Worm (Caenorhabditis elegans): Measurements from ENCODE around the gene srbc-45.
A peak's percentile ranks its signal among the peaks of the same experiment; 100 is the strongest.

The srbc-45 gene

DNA sequence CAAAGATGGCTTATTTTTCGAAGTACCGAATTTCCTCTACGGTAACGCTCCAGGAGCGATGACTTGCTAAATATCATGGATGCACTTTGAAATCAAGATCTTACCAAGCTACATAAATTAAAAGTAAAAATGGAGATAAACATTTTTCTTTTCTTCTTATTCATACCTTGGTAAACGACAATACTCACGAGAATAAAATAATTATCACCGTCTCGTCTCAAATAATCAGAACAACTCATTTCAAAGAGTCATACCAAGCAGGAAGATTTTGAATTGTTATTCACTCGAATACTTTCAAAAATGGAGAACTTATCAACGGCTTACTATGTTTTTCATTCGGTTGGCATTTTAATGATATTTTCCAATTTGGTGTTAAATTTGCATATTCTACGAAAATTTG is at the start of gene srbc-45:
srbc-45 (plus strand) TSS at position 301 of the 400 bp plus-strand sequence.
- no peak for TF ChIP-seq cnd-1 (tag; optimal IDR thresholded peaks at IDR 0.05)
- no peak for TF ChIP-seq ztf-11 (tag; optimal IDR thresholded peaks at IDR 0.05)

DNA sequence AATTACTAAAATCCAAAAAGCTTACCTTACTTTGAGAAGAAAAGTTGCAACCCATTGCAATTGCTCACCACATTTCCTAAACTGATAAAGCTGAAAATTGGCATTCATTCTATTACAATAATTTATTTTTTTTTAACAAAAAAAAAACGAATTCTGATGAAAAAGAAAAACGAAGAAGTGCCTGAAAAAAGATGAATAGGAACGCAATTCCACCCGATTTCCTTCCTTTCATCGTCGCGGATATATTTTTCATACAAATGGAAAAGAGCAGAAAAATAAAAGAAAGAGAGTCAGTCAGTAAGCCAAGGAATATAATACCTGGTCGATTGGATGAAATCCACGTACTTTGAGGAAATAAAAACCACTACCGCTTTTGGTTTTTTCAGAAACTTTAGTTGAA is 48.5 kb upstream of the srbc-45 start, which contains the start of gene gpa-13:
gpa-13 (minus strand) TSS at position 101 of the 400 bp plus-strand sequence.
- TF ChIP-seq snpc-4 (tag; optimal IDR thresholded peaks at IDR 0.05): no peak

DNA sequence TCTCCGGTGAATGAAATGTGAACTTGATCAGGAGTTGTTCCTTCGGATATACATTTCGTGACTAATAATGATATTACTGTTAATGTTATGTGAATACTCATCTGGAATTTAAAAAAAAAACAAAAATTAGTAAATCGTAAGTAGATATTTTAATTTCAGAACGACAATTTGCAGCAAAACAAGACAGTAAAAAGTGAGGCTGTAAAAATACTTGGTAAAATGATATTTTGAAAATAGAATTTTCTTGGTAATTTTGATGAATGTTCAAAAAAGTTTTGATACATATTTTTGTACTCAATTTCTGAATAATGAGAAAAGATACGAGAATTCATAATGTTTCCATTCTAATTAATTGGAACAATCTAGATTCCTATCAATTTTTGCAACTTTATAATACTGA is 43.7 kb upstream of the srbc-45 start, which contains the start of gene papl-1:
papl-1 (minus strand) TSS at position 101 of the 400 bp plus-strand sequence.
- no peak for TF ChIP-seq M03D4.4 (tag; optimal IDR thresholded peaks at IDR 0.05)

DNA sequence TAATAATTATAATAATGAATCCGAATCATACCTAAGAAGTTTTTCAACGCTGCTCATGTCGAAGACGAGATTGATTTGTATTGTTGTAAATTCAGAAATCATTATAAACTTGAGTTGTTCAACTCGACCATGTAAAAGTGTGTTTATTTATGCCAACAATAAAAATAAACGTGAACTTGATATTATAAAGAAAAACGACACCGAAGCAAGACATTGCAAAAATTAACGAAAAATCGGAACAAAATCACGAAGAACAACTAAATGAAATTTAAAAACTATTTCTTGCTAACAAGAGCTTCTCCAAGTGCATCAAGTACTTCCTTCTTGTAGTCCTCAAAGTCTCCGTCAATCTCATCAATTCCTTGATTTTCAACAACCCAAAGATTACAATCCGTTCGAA is 42.5 kb upstream of the srbc-45 start, which contains the start of gene F18E2.15:
F18E2.15 (minus strand) TSS at position 101 of the 400 bp plus-strand sequence.
- TF ChIP-seq unc-39 (tag; optimal IDR thresholded peaks at IDR 0.05): no peak
- no peak for TF ChIP-seq elt-3 (tag; optimal IDR thresholded peaks at IDR 0.05)
- no peak for TF ChIP-seq cnd-1 (tag; optimal IDR thresholded peaks at IDR 0.05)
- no peak for TF ChIP-seq snpc-4 (tag; optimal IDR thresholded peaks at IDR 0.05)
- no peak for TF ChIP-seq unc-62 (GFP tag; optimal IDR thresholded peaks at IDR 0.05)
- no peak for TF ChIP-seq ceh-43 (GFP tag; optimal IDR thresholded peaks at IDR 0.05)
- TF ChIP-seq flh-1 (GFP tag; optimal IDR thresholded peaks at IDR 0.05): no peak
- TF ChIP-seq mep-1 (tag; optimal IDR thresholded peaks at IDR 0.05): no peak
- TF ChIP-seq zip-8 (tag; optimal IDR thresholded peaks at IDR 0.05): no peak
- no peak for TF ChIP-seq mls-2 (tag; optimal IDR thresholded peaks at IDR 0.05)
- no peak for TF ChIP-seq lsy-2 (tag; optimal IDR thresholded peaks at IDR 0.05)

DNA sequence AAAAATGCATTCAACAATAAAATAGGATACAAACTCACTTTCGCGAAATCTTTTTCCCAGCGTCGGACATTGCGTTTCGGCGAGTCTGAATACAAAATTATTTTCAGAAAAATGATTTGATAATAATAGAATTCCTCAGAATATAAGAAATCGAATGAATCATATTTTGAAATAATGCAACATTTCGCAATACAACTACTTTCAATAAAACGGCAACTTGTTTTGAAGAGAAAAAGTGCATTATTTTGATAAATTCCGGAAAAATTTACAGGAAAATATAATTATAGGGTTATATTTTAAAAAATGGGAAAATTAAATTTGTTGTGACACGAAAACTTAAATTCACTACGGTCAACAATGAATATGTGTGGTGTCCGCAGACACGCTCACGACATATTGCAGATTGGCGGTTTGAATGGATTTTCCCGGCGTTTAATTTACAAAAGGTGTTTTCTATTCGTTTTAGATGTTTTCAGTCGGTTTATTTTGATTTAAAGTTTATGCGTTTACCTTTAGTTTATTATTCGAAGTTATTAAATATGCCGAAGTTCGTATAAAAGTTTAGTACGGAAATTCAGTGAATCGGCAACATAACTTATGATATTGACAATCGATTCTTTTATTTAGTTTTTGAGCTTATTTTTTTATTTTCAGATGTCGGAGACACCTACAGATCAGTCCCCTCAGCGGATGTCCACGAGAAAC is 39.9 kb upstream of the srbc-45 start, which contains the start of the genes abcf-1 and scc-3:
abcf-1 (minus strand) TSS at position 85 of the 705 bp plus-strand sequence.
scc-3 (plus strand) TSS at position 655 of the 705 bp plus-strand sequence.
- TF ChIP-seq tbx-8 (GFP tag; optimal IDR thresholded peaks at IDR 0.05): no peak
- TF ChIP-seq lsy-2 (tag; optimal IDR thresholded peaks at IDR 0.05): peak; percentile 93
- TF ChIP-seq elt-1 (tag; optimal IDR thresholded peaks at IDR 0.05; ENCODE audit: borderline replicate concordance, insufficient read depth): no peak
- no peak for TF ChIP-seq blmp-1 (tag; optimal IDR thresholded peaks at IDR 0.05)

DNA sequence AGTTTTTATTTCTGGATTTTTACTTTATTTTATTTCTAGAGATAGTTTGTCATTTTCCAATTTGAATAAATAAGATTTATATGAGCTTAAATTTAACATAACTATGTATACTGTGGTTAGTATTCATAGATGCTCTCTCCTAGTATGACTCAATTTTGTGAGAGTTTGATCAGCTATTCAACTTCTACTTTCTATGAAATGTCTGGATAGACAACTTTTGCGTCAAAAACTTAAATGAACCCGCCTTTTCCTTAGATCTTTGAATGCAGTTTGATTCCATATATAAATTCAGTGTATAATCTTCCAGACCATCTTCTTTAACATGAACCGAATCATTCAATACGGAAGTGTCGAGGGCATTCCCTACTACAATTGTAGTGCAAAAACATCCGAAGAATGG is 34.4 kb upstream of the srbc-45 start, which contains the start of gene srt-43:
srt-43 (plus strand) TSS at position 301 of the 400 bp plus-strand sequence.
- TF ChIP-seq blmp-1 (tag; optimal IDR thresholded peaks at IDR 0.05): no peak
- TF ChIP-seq ceh-43 (GFP tag; optimal IDR thresholded peaks at IDR 0.05): no peak
- no peak for TF ChIP-seq lin-32 (GFP tag; optimal IDR thresholded peaks at IDR 0.05)
- no peak for TF ChIP-seq elt-1 (tag; optimal IDR thresholded peaks at IDR 0.05; ENCODE audit: borderline replicate concordance, insufficient read depth)
- TF ChIP-seq lsy-2 (tag; optimal IDR thresholded peaks at IDR 0.05): no peak
- no peak for TF ChIP-seq zip-8 (tag; optimal IDR thresholded peaks at IDR 0.05)
- TF ChIP-seq elt-3 (tag; optimal IDR thresholded peaks at IDR 0.05): no peak
- TF ChIP-seq sem-2 (GFP tag; optimal IDR thresholded peaks at IDR 0.05): no peak
- TF ChIP-seq flh-1 (GFP tag; optimal IDR thresholded peaks at IDR 0.05): no peak
- no peak for TF ChIP-seq ham-2 (GFP tag; optimal IDR thresholded peaks at IDR 0.05)
- TF ChIP-seq nhr-76 (tag; optimal IDR thresholded peaks at IDR 0.05): no peak
- no peak for TF ChIP-seq lin-13 (tag; optimal IDR thresholded peaks at IDR 0.05)
- no peak for TF ChIP-seq M03D4.4 (tag; optimal IDR thresholded peaks at IDR 0.05)
- TF ChIP-seq hlh-1 (tag; optimal IDR thresholded peaks at IDR 0.05): no peak
- TF ChIP-seq mls-2 (tag; optimal IDR thresholded peaks at IDR 0.05): no peak

DNA sequence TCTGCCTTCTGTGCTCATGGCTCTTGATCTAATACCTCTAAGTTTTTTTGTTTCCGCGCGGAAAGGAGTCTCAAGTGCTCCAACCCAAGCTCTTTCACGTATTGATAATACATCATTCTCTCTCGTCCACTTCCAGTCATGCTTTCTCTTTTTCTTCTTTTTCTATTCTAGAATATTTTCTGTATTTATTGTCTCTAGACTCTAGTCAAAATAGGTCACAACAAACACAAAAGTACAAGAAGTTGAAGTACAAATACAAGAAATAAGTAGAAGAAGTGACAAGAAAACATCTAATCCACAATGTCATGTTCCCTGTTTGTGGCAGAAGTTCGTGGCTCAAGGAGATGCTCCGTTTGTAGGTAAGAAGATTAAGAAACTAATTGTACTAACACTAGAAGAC is 30.2 kb upstream of the srbc-45 start, which contains the start of gene ZC455.1:
ZC455.1 (plus strand) TSS at position 301 of the 400 bp plus-strand sequence.
- no peak for TF ChIP-seq nhr-2 (tag; optimal IDR thresholded peaks at IDR 0.05)
- TF ChIP-seq sem-2 (GFP tag; optimal IDR thresholded peaks at IDR 0.05): no peak
- no peak for TF ChIP-seq ceh-43 (GFP tag; optimal IDR thresholded peaks at IDR 0.05)
- TF ChIP-seq nhr-237 (tag; optimal IDR thresholded peaks at IDR 0.05): no peak
- no peak for TF ChIP-seq hlh-1 (tag; optimal IDR thresholded peaks at IDR 0.05)
- TF ChIP-seq nhr-28 (tag; optimal IDR thresholded peaks at IDR 0.05): no peak
- TF ChIP-seq elt-1 (tag; optimal IDR thresholded peaks at IDR 0.05; ENCODE audit: borderline replicate concordance, insufficient read depth): no peak
- no peak for TF ChIP-seq ceh-83 (GFP tag; optimal IDR thresholded peaks at IDR 0.05)
- TF ChIP-seq ztf-11 (tag; optimal IDR thresholded peaks at IDR 0.05): no peak
- no peak for TF ChIP-seq M03D4.4 (tag; optimal IDR thresholded peaks at IDR 0.05)
- TF ChIP-seq ham-2 (GFP tag; optimal IDR thresholded peaks at IDR 0.05): no peak
- no peak for TF ChIP-seq ces-1 (GFP tag; optimal IDR thresholded peaks at IDR 0.05)
- TF ChIP-seq nhr-76 (tag; optimal IDR thresholded peaks at IDR 0.05): no peak
- no peak for TF ChIP-seq lin-13 (tag; optimal IDR thresholded peaks at IDR 0.05)
- TF ChIP-seq unc-62 (GFP tag; optimal IDR thresholded peaks at IDR 0.05): no peak
- TF ChIP-seq mep-1 (tag; optimal IDR thresholded peaks at IDR 0.05): no peak
- TF ChIP-seq cnd-1 (tag; optimal IDR thresholded peaks at IDR 0.05): no peak
- no peak for TF ChIP-seq lin-32 (GFP tag; optimal IDR thresholded peaks at IDR 0.05)
- TF ChIP-seq blmp-1 (tag; optimal IDR thresholded peaks at IDR 0.05): no peak
- TF ChIP-seq bed-3 (GFP tag; optimal IDR thresholded peaks at IDR 0.05): no peak

Data from whole organism, mixed stage, embryonic.